Fruit fly (Drosophila melanogaster): ENCODE data around the gene CG14985.

CG14985 gene

DNA sequence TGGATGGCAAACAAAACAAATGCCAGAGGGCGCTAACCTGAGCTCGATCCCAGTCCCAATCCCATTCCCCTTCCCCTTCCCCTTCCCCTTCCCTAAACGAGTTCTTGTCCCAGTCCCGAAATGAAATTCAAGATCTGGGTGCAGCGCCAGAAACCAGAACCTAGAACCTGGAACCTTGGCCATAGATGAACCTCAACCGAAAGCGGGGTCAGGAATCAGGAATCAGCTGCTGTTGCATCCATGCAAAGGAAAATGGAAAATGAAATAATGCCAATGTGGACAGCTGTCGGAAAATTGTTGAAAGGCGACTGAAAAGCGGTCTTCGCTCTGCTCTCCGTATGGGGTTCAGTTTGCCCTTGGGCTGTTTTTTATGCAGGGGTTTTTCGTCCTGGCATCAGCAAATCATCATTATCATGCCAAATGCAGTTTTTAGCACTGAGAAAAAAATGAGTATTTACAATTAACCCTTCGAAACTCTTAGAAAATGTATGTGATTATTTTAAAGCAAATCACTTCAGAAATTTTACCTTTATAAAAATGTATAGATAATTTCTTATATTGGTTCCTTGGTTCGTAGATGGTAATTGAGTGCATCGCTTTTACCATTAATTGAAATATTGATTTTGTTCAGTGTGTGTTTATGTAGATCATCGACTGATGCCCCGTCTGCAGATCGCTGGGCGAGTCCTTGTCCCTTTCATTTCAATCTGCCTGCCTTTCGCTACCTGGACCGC is 25.5 kb upstream of the CG14985 start (continued):
- no peak for TF ChIP-seq CG11093 (GFP tag; IDR thresholded peaks at IDR 0.05)
- no peak for TF ChIP-seq ems (GFP tag; optimal IDR thresholded peaks at IDR 0.05)
- no peak for TF ChIP-seq pzg (GFP tag; optimal IDR thresholded peaks at IDR 0.05)
- TF ChIP-seq CG2199 (GFP tag; IDR thresholded peaks at IDR 0.05) = no peak
- TF ChIP-seq CG6689 (GFP tag; IDR thresholded peaks at IDR 0.05) = 0 out of 2 replicates have a peak, but pooled peaks have one; percentile 20
- TF ChIP-seq dpn (GFP tag; optimal IDR thresholded peaks at IDR 0.05) = no peak
- TF ChIP-seq ase (GFP tag; IDR thresholded peaks at IDR 0.05) = no peak
- no peak for TF ChIP-seq Dp (GFP tag; optimal IDR thresholded peaks at IDR 0.05)
- TF ChIP-seq Meics (GFP tag; optimal IDR thresholded peaks at IDR 0.05) = no peak
- TF ChIP-seq ken (GFP tag; IDR thresholded peaks at IDR 0.05) = no peak
- TF ChIP-seq lilli (GFP tag; optimal IDR thresholded peaks at IDR 0.05) = no peak
- TF ChIP-seq pfk (GFP tag; optimal IDR thresholded peaks at IDR 0.05) = no peak
- TF ChIP-seq Lhr (GFP tag; optimal IDR thresholded peaks at IDR 0.05) = no peak
- TF ChIP-seq B-H1 (GFP tag; IDR thresholded peaks at IDR 0.05) = no peak
- TF ChIP-seq CG4854 (GFP tag; optimal IDR thresholded peaks at IDR 0.05) = no peak
- TF ChIP-seq CG17361 (GFP tag; IDR thresholded peaks at IDR 0.05) = peak; percentile 54; the same call in 2 of the 3 replicates
- no peak for TF ChIP-seq CG32772 (GFP tag; IDR thresholded peaks at IDR 0.05)
- peak; percentile 9 for TF ChIP-seq kni (GFP tag; optimal IDR thresholded peaks at IDR 0.05)
- TF ChIP-seq CrebB (tag; optimal IDR thresholded peaks at IDR 0.05) = no peak
- no peak for TF ChIP-seq CG6683 (GFP tag; optimal IDR thresholded peaks at IDR 0.05)
- TF ChIP-seq dmrt11E (tag; optimal IDR thresholded peaks at IDR 0.05) = peak; percentile 90
- TF ChIP-seq Fer3 (tag; optimal IDR thresholded peaks at IDR 0.05) = no peak
- TF ChIP-seq Kr (GFP tag; optimal IDR thresholded peaks at IDR 0.05) = no peak
- no peak for TF ChIP-seq NC2α (GFP tag; optimal IDR thresholded peaks at IDR 0.05)
- no peak for TF ChIP-seq Dbx (GFP tag; IDR thresholded peaks at IDR 0.05)
- no peak for TF ChIP-seq toy (GFP tag; IDR thresholded peaks at IDR 0.05)
- no peak for TF ChIP-seq Lpt (GFP tag; optimal IDR thresholded peaks at IDR 0.05)
- TF ChIP-seq B-H2 (GFP tag; optimal IDR thresholded peaks at IDR 0.05) = no peak
- peak; percentile 54 for TF ChIP-seq row (GFP tag; IDR thresholded peaks at IDR 0.05)
- no peak for TF ChIP-seq Hey (tag; optimal IDR thresholded peaks at IDR 0.05)
- TF ChIP-seq Fer2 (tag; optimal IDR thresholded peaks at IDR 0.05) = no peak
- TF ChIP-seq HmgD (GFP tag; optimal IDR thresholded peaks at IDR 0.05) = no peak
- no peak for TF ChIP-seq vnd (GFP tag; IDR thresholded peaks at IDR 0.05; ENCODE audit: partially characterized antibody)
- no peak for TF ChIP-seq gsb (GFP tag; IDR thresholded peaks at IDR 0.05)
- TF ChIP-seq Blimp-1 (GFP tag; optimal IDR thresholded peaks at IDR 0.05) = peak; percentile 40
- no peak for TF ChIP-seq CG10366 (GFP tag; IDR thresholded peaks at IDR 0.05)
- TF ChIP-seq NfI (GFP tag; optimal IDR thresholded peaks at IDR 0.05) = no peak
- TF ChIP-seq CG31365 (tag; optimal IDR thresholded peaks at IDR 0.05) = no peak
- TF ChIP-seq CG17802 (tag; optimal IDR thresholded peaks at IDR 0.05) = no peak
- no peak for TF ChIP-seq CG18011 (GFP tag; optimal IDR thresholded peaks at IDR 0.05)
- no peak for TF ChIP-seq CG8281 (tag; optimal IDR thresholded peaks at IDR 0.05)
- no peak for TF ChIP-seq CG4730 (GFP tag; IDR thresholded peaks at IDR 0.05)
- no peak for TF ChIP-seq crc (GFP tag; optimal IDR thresholded peaks at IDR 0.05)
- TF ChIP-seq Dref (GFP tag; IDR thresholded peaks at IDR 0.05) = no peak
- no peak for TF ChIP-seq CG10462 (GFP tag; optimal IDR thresholded peaks at IDR 0.05)
- TF ChIP-seq Gug (GFP tag; IDR thresholded peaks at IDR 0.05) = no peak
- TF ChIP-seq CG13624 (GFP tag; optimal IDR thresholded peaks at IDR 0.05) = no peak
- no peak for TF ChIP-seq cas (GFP tag; IDR thresholded peaks at IDR 0.05)
- TF ChIP-seq Rx (GFP tag; IDR thresholded peaks at IDR 0.05) = no peak
- TF ChIP-seq zfh2 (GFP tag; optimal IDR thresholded peaks at IDR 0.05) = no peak
- no peak for TF ChIP-seq CG4328 (GFP tag; optimal IDR thresholded peaks at IDR 0.05)

Data from whole organism, embryonic.